Worm (Caenorhabditis elegans): Measurements from ENCODE around the gene srpa-68.
A peak's percentile ranks its signal among the peaks of the same experiment; 100 is the strongest.

The srpa-68 gene

ce11 chrV:12303453-12304077 is 12.1 kb upstream of the srpa-68 start (continued):
- peak; percentile 99 for TF ChIP-seq zfh-2 (GFP tag; conservative IDR thresholded peaks at IDR 0.05)
- peak; percentile 44 for TF ChIP-seq dpl-1 (GFP tag; optimal IDR thresholded peaks at IDR 0.05)
- TF ChIP-seq aptf-2 (GFP tag; conservative IDR thresholded peaks at IDR 0.05): peak; percentile 85
- TF ChIP-seq egl-18 (GFP tag; IDR thresholded peaks at IDR 0.05): peak; percentile 99
- TF ChIP-seq K12H6.12 (tag; optimal IDR thresholded peaks at IDR 0.05): peak; percentile 91
- peak; percentile 93 for TF ChIP-seq madf-10 (tag; optimal IDR thresholded peaks at IDR 0.05)
- peak; percentile 77 for TF ChIP-seq lsl-1 (GFP tag; optimal IDR thresholded peaks at IDR 0.05)
- peak; percentile 100 for TF ChIP-seq nhr-27 (tag; optimal IDR thresholded peaks at IDR 0.05)
- TF ChIP-seq lag-1 (GFP tag; IDR thresholded peaks at IDR 0.05): peak; percentile 99
- peak; percentile 92 for TF ChIP-seq madf-6 (GFP tag; IDR thresholded peaks at IDR 0.05)
- peak; percentile 99 for TF ChIP-seq sea-2 (GFP tag; IDR thresholded peaks at IDR 0.05)
- TF ChIP-seq T07F8.4 (tag; optimal IDR thresholded peaks at IDR 0.05): peak; percentile 96
- peak; percentile 90 for TF ChIP-seq D2030.7 (GFP tag; IDR thresholded peaks at IDR 0.05)
- peak; percentile 98 for TF ChIP-seq ztf-25 (GFP tag; IDR thresholded peaks at IDR 0.05)
- TF ChIP-seq nhr-80 (tag; optimal IDR thresholded peaks at IDR 0.05): peak; percentile 67
- TF ChIP-seq xnd-1 (tag; optimal IDR thresholded peaks at IDR 0.05): peak; percentile 50
- TF ChIP-seq madf-3 (GFP tag; IDR thresholded peaks at IDR 0.05): peak; percentile 95
- TF ChIP-seq die-1 (tag; optimal IDR thresholded peaks at IDR 0.05): peak; percentile 99
- peak; percentile 88 for TF ChIP-seq hsf-1 (GFP tag; IDR thresholded peaks at IDR 0.05)
- TF ChIP-seq F57C9.4 (tag; optimal IDR thresholded peaks at IDR 0.05): peak; percentile 99
- TF ChIP-seq rpc-1 (optimal IDR thresholded peaks at IDR 0.05): peak; percentile 100
- TF ChIP-seq rpc-1 (tag; optimal IDR thresholded peaks at IDR 0.05): peak; percentile 100
- TF ChIP-seq lin-35 (GFP tag; optimal IDR thresholded peaks at IDR 0.05): peak; percentile 13 to 79 (median 70)
- peak; percentile 100 for TF ChIP-seq F52B5.7 (tag; optimal IDR thresholded peaks at IDR 0.05)
- peak; percentile 96 for TF ChIP-seq hmg-20 (GFP tag; IDR thresholded peaks at IDR 0.05)
- TF ChIP-seq mcd-1 (GFP tag; IDR thresholded peaks at IDR 0.05): peak; percentile 90
- peak; percentile 100 for TF ChIP-seq chd-7 (tag; optimal IDR thresholded peaks at IDR 0.05)
- peak; percentile 92 for TF ChIP-seq hlh-12 (tag; optimal IDR thresholded peaks at IDR 0.05)
- peak; percentile 93 for TF ChIP-seq gei-17 (GFP tag; optimal IDR thresholded peaks at IDR 0.05)
- peak; percentile 99 for TF ChIP-seq zim-3 (tag; optimal IDR thresholded peaks at IDR 0.05)
- peak; percentile 93 for TF ChIP-seq K11D2.4 (GFP tag; IDR thresholded peaks at IDR 0.05)
- TF ChIP-seq sdz-38 (tag; optimal IDR thresholded peaks at IDR 0.05): peak; percentile 76
- TF ChIP-seq hmg-1.2 (GFP tag; IDR thresholded peaks at IDR 0.05): peak; percentile 91
- TF ChIP-seq snpc-3.4 (tag; optimal IDR thresholded peaks at IDR 0.05): peak; percentile 91
- TF ChIP-seq bed-1 (GFP tag; IDR thresholded peaks at IDR 0.05): peak; percentile 100
- TF ChIP-seq F33H1.4 (GFP tag; IDR thresholded peaks at IDR 0.05): peak; percentile 74
- TF ChIP-seq cebp-1 (GFP tag; IDR thresholded peaks at IDR 0.05): peak; percentile 87
- peak; percentile 94 for TF ChIP-seq cebp-1 (tag; optimal IDR thresholded peaks at IDR 0.05)
- TF ChIP-seq B0336.3 (GFP tag; IDR thresholded peaks at IDR 0.05): peak; percentile 99
- peak; percentile 82 for TF ChIP-seq egrh-3 (GFP tag; IDR thresholded peaks at IDR 0.05)
- TF ChIP-seq nfya-1 (tag; optimal IDR thresholded peaks at IDR 0.05; ENCODE audit: borderline replicate concordance, insufficient read depth): no peak
- peak; percentile 95 for TF ChIP-seq F23B12.7 (tag; optimal IDR thresholded peaks at IDR 0.05; ENCODE audit: insufficient read depth)
- peak; percentile 96 for TF ChIP-seq snpc-1.3 (tag; optimal IDR thresholded peaks at IDR 0.05; ENCODE audit: insufficient read depth)
- peak; percentile 89 for TF ChIP-seq B0019.2 (GFP tag; conservative IDR thresholded peaks at IDR 0.05)
- TF ChIP-seq somi-1 (GFP tag; optimal IDR thresholded peaks at IDR 0.05): peak; percentile 96
- peak; percentile 97 for TF ChIP-seq ceh-40 (GFP tag; IDR thresholded peaks at IDR 0.05)
- TF ChIP-seq Y53F4B.3 (GFP tag; IDR thresholded peaks at IDR 0.05): peak; percentile 90
- TF ChIP-seq lir-1 (GFP tag; conservative IDR thresholded peaks at IDR 0.05): peak; percentile 78; the same call in 1 of the 2 replicates

Data from whole organism, young adult.